Fruit fly (Drosophila melanogaster) whole organism, embryonic: Measurements from ENCODE around the gene CG7304.
A peak's percentile ranks its signal among the peaks of the same experiment; 100 is the strongest.

ENCODE experiments used
- BEAF-32 ChIP-seq: fragments of 200-800 bp; sonication (Bioruptor generic); optimal IDR thresholded peaks from 3 replicates; lab custom pipeline; 2017; ENCODE audit warnings: missing biosample characterization, missing genetic modification characterization, mild to moderate bottlenecking, moderate library complexity, missing genetic modification reagents
- CG10209 ChIP-seq: fragments of 200-800 bp; sonication (Bioruptor generic); optimal IDR thresholded peaks from 3 replicates; lab custom pipeline; 2017; ENCODE audit warnings: missing biosample characterization, mild to moderate bottlenecking, missing genetic modification characterization, missing genetic modification reagents
- CG10267 ChIP-seq: fragments of 200-800 bp; sonication (Bioruptor generic); optimal IDR thresholded peaks from 2 replicates; lab custom pipeline; 2018; ENCODE audit warnings: missing biosample characterization, mild to moderate bottlenecking, missing genetic modification characterization, moderate library complexity
- CG11560 ChIP-seq: fragments of 200-800 bp; sonication (Bioruptor generic); IDR thresholded peaks from 3 replicates; pipeline ENCODE4 v1.3.6; 2022; ENCODE audit warnings: missing biosample characterization, missing genetic modification characterization
- CG12071 ChIP-seq: fragments of 200-800 bp; sonication (Bioruptor generic); optimal IDR thresholded peaks from 3 replicates; lab custom pipeline; 2018; ENCODE audit warnings: missing biosample characterization, mild to moderate bottlenecking, missing genetic modification characterization
- CG14860 ChIP-seq: fragments of 200-800 bp; sonication (Bioruptor generic); IDR thresholded peaks from 3 replicates; pipeline ENCODE4 v1.3.6; 2022; ENCODE audit warnings: missing biosample characterization, missing genetic modification characterization; ENCODE audit not compliant: partially characterized antibody
- CG15073 ChIP-seq: fragments of 200-800 bp; sonication (Bioruptor generic); optimal IDR thresholded peaks from 2 replicates; lab custom pipeline; 2016; ENCODE audit warnings: missing biosample characterization, missing genetic modification characterization
- CG15269 ChIP-seq: fragments of 200-800 bp; sonication (Bioruptor generic); optimal IDR thresholded peaks from 2 replicates; lab custom pipeline; 2018; ENCODE audit warnings: missing biosample characterization, mild to moderate bottlenecking, missing genetic modification characterization, moderate library complexity
- CG15696 ChIP-seq: fragments of 200-800 bp; sonication (Bioruptor generic); optimal IDR thresholded peaks from 2 replicates; lab custom pipeline; 2019; ENCODE audit warnings: missing biosample characterization, mild to moderate bottlenecking, missing genetic modification characterization, moderate library complexity
- CG1603 ChIP-seq: fragments of 200-800 bp; sonication (Bioruptor generic); optimal IDR thresholded peaks from 2 replicates; lab custom pipeline; 2019; ENCODE audit warnings: missing biosample characterization, mild to moderate bottlenecking, missing genetic modification characterization, moderate library complexity
- CG17802 ChIP-seq: fragments of 200-800 bp; sonication (Bioruptor generic); optimal IDR thresholded peaks from 2 replicates; lab custom pipeline; 2018; ENCODE audit warnings: missing biosample characterization, mild to moderate bottlenecking, missing genetic modification characterization, moderate library complexity
- CG3065 ChIP-seq: fragments of 200-800 bp; sonication (Bioruptor generic); optimal IDR thresholded peaks from 2 replicates; lab custom pipeline; 2016; ENCODE audit warnings: missing biosample characterization, missing genetic modification characterization
- CG3838 ChIP-seq: fragments of 200-800 bp; sonication (Bioruptor generic); optimal IDR thresholded peaks from 3 replicates; lab custom pipeline; 2016; ENCODE audit warnings: missing biosample characterization, missing genetic modification characterization
- CG4360 ChIP-seq: fragments of 200-800 bp; sonication (Bioruptor generic); IDR thresholded peaks from 2 replicates; pipeline ENCODE4 v1.3.6; 2022; ENCODE audit warnings: missing biosample characterization, missing genetic modification characterization
- CG6765 ChIP-seq: fragments of 200-800 bp; sonication (Bioruptor generic); optimal IDR thresholded peaks from 3 replicates; lab custom pipeline; 2017; ENCODE audit warnings: missing biosample characterization, mild to moderate bottlenecking, missing genetic modification characterization
- CG6813 ChIP-seq: fragments of 200-800 bp; sonication (Bioruptor generic); optimal IDR thresholded peaks from 2 replicates; lab custom pipeline; 2017; ENCODE audit warnings: missing biosample characterization, missing genetic modification characterization, mild to moderate bottlenecking, moderate library complexity, missing genetic modification reagents
- Fer3 ChIP-seq: fragments of 200-800 bp; sonication (Bioruptor generic); optimal IDR thresholded peaks from 2 replicates; lab custom pipeline; 2018; ENCODE audit warnings: missing biosample characterization, mild to moderate bottlenecking, missing genetic modification characterization, moderate library complexity
- H15 ChIP-seq: fragments of 200-800 bp; sonication (Bioruptor generic); IDR thresholded peaks from 3 replicates; pipeline ENCODE4 v1.3.6; 2022; ENCODE audit warnings: missing biosample characterization, missing genetic modification characterization
- H2.0 ChIP-seq: fragments of 200-800 bp; sonication (Bioruptor generic); IDR thresholded peaks from 2 replicates; pipeline ENCODE4 v1.3.6; 2022; ENCODE audit warnings: missing biosample characterization, missing genetic modification characterization
- HHEX ChIP-seq: fragments of 200-800 bp; sonication (Bioruptor generic); optimal IDR thresholded peaks from 3 replicates; lab custom pipeline; 2017; ENCODE audit warnings: missing biosample characterization, mild to moderate bottlenecking, missing genetic modification characterization, missing genetic modification reagents
- Hr78 ChIP-seq, 2 experiments: fragments of 200-800 bp in 1 of 2; fragments of >200 bp in 1 of 2; sonication (Bioruptor generic) in 1 of 2; optimal IDR thresholded peaks; 2 replicates each; lab custom pipeline; 2017 to 2019; ENCODE audit warnings: missing biosample characterization in 2 of 2, missing genetic modification characterization in 2 of 2, mild to moderate bottlenecking in 1 of 2, moderate library complexity in 1 of 2
- Lhr ChIP-seq: fragments of 200-800 bp; sonication (Bioruptor generic); optimal IDR thresholded peaks from 3 replicates; lab custom pipeline; 2017; ENCODE audit warnings: mild to moderate bottlenecking, missing biosample characterization, missing genetic modification reagents, missing genetic modification characterization
- Mes4 ChIP-seq: fragments of 200-800 bp; sonication (Bioruptor generic); optimal IDR thresholded peaks from 2 replicates; lab custom pipeline; 2016; ENCODE audit warnings: missing biosample characterization, missing genetic modification characterization
- Nf-YC ChIP-seq: fragments of 200-800 bp; optimal IDR thresholded peaks from 3 replicates; lab custom pipeline; 2019; ENCODE audit warnings: missing biosample characterization, mild to moderate bottlenecking, missing genetic modification characterization, moderate library complexity
- Pdp1 ChIP-seq, 2 experiments: fragments of 200-800 bp; sonication (Bioruptor generic); optimal IDR thresholded peaks; 3 replicates each; lab custom pipeline; 2016; ENCODE audit warnings: missing biosample characterization in 2 of 2, missing genetic modification characterization in 2 of 2, mild to moderate bottlenecking in 1 of 2, moderate library complexity in 1 of 2
- Ssrp ChIP-seq: fragments of 200-800 bp; sonication (Bioruptor generic); optimal IDR thresholded peaks from 2 replicates; lab custom pipeline; 2018; ENCODE audit warnings: missing biosample characterization, mild to moderate bottlenecking, missing genetic modification characterization, moderate library complexity
- Vsx1 ChIP-seq: fragments of 200-800 bp; sonication (Bioruptor generic); optimal IDR thresholded peaks from 2 replicates; lab custom pipeline; 2017; ENCODE audit warnings: missing biosample characterization, mild to moderate bottlenecking, missing genetic modification characterization, missing genetic modification reagents
- bcd ChIP-seq: fragments of 200-800 bp; sonication (Bioruptor generic); optimal IDR thresholded peaks from 2 replicates; lab custom pipeline; 2017; ENCODE audit warnings: missing biosample characterization, mild to moderate bottlenecking, missing genetic modification characterization
- br ChIP-seq: fragments of >200 bp; optimal IDR thresholded peaks from 2 replicates; lab custom pipeline; 2017
- dm ChIP-seq: fragments of 200-800 bp; sonication (Bioruptor generic); optimal IDR thresholded peaks from 3 replicates; lab custom pipeline; 2016; ENCODE audit warnings: missing biosample characterization, missing genetic modification characterization
- ewg ChIP-seq: fragments of 200-800 bp; sonication (Bioruptor generic); optimal IDR thresholded peaks from 3 replicates; lab custom pipeline; 2017; ENCODE audit warnings: mild to moderate bottlenecking, missing biosample characterization, missing genetic modification reagents, missing genetic modification characterization
- fd64A ChIP-seq: fragments of 200-800 bp; sonication (Bioruptor generic); optimal IDR thresholded peaks from 3 replicates; lab custom pipeline; 2018; ENCODE audit warnings: missing biosample characterization, mild to moderate bottlenecking, missing genetic modification characterization
- gcm ChIP-seq: fragments of 200-800 bp; sonication (Bioruptor generic); optimal IDR thresholded peaks from 2 replicates; lab custom pipeline; 2019; ENCODE audit warnings: missing biosample characterization, mild to moderate bottlenecking, missing genetic modification characterization, moderate library complexity
- gt ChIP-seq: fragments of 200-800 bp; sonication (Bioruptor generic); IDR thresholded peaks from 2 replicates; pipeline ENCODE4 v1.3.6; 2022; ENCODE audit warnings: missing biosample characterization, missing genetic modification characterization
- hth ChIP-seq: fragments of >200 bp; optimal IDR thresholded peaks from 2 replicates; lab custom pipeline; 2017; ENCODE audit warnings: inconsistent platforms
- insv ChIP-seq, 2 experiments: fragments of 200-800 bp; sonication (Bioruptor generic); optimal IDR thresholded peaks; 3 replicates each; lab custom pipeline; 2016 to 2018; ENCODE audit warnings: missing biosample characterization in 2 of 2, missing genetic modification characterization in 2 of 2
- kah ChIP-seq: fragments of 200-800 bp; sonication (Bioruptor generic); optimal IDR thresholded peaks from 2 replicates; lab custom pipeline; 2018; ENCODE audit warnings: missing biosample characterization, mild to moderate bottlenecking, missing genetic modification characterization
- lab ChIP-seq: fragments of 200-800 bp; sonication (Bioruptor generic); optimal IDR thresholded peaks from 3 replicates; lab custom pipeline; 2017; ENCODE audit warnings: missing biosample characterization, missing genetic modification characterization, mild to moderate bottlenecking, moderate library complexity, missing genetic modification reagents
- nerfin-1 ChIP-seq: fragments of 200-800 bp; sonication (Bioruptor generic); optimal IDR thresholded peaks from 3 replicates; lab custom pipeline; 2019; ENCODE audit warnings: missing biosample characterization, mild to moderate bottlenecking, missing genetic modification characterization, moderate library complexity
- ranshi ChIP-seq: fragments of 200-800 bp; sonication (Bioruptor generic); IDR thresholded peaks from 2 replicates; pipeline ENCODE4 v1.3.6; 2022; ENCODE audit warnings: missing biosample characterization, missing genetic modification characterization
- salm ChIP-seq: fragments of 200-800 bp; sonication (Bioruptor generic); optimal IDR thresholded peaks from 2 replicates; lab custom pipeline; 2018; ENCODE audit warnings: missing biosample characterization, mild to moderate bottlenecking, missing genetic modification characterization
- sim ChIP-seq: fragments of 200-800 bp; sonication (Bioruptor generic); IDR thresholded peaks from 2 replicates; pipeline ENCODE4 v1.3.6; 2022; ENCODE audit warnings: missing biosample characterization, missing genetic modification characterization
- sisA ChIP-seq: fragments of 200-800 bp; sonication (Bioruptor generic); IDR thresholded peaks from 2 replicates; pipeline ENCODE4 v1.3.6; 2022; ENCODE audit warnings: missing biosample characterization, missing genetic modification characterization
- stwl ChIP-seq: fragments of 200-800 bp; sonication (Bioruptor generic); optimal IDR thresholded peaks from 3 replicates; lab custom pipeline; 2018; ENCODE audit warnings: missing biosample characterization, mild to moderate bottlenecking, missing genetic modification characterization, moderate library complexity
- trem ChIP-seq: fragments of 200-800 bp; optimal IDR thresholded peaks from 3 replicates; lab custom pipeline; 2019; ENCODE audit warnings: missing biosample characterization, mild to moderate bottlenecking, missing genetic modification characterization, moderate library complexity
- tup ChIP-seq: fragments of 200-800 bp; sonication (Bioruptor generic); optimal IDR thresholded peaks from 2 replicates; lab custom pipeline; 2016; ENCODE audit warnings: missing biosample characterization, mild to moderate bottlenecking, missing genetic modification characterization, moderate library complexity
- tx ChIP-seq: fragments of 200-800 bp; sonication (Bioruptor generic); optimal IDR thresholded peaks from 2 replicates; lab custom pipeline; 2016; ENCODE audit warnings: missing biosample characterization, missing genetic modification characterization
- z ChIP-seq: fragments of 200-800 bp; sonication (Bioruptor generic); IDR thresholded peaks from 3 replicates; pipeline ENCODE4 v1.3.6; 2022; ENCODE audit warnings: missing biosample characterization, missing genetic modification characterization

CG7304 gene

DNA sequence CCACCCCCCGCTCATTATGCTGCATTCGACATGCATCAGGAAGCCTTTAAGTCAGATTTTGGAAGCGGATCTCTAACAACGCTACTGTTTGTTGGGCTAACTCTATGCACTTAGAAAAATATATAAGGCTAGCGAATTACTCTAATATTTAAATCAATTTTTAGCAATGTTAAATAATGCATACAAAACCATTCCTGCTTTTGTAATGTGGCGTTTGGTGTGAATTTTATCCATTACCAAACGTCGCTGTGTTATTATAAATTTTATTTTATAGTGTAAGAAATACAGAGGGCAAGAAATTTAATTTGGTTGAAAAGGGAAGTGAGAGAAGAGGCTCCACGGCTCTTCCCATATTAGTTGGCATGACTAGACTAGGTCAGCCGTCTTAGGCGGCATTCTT is 6.7 kb upstream of the CG7304 start (continued):
- TF ChIP-seq salm = no peak

DNA sequence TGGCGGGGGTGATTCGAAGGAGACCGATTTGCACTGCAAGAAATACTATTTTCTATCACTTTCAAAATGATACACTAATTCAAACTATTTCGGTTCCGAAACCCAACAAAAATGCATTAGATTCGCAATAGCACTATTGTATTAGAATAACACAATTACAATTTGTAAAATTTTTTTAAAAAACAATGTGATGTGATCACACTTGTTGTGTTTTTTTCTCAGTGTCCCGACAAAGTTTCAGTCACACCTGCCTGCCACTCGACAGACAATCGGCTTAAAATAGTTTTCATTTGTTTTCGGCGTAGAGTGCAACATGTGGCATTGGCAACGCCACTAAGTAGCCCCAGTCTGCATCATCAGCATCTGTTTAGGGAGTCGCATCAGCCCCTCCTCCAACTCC is 4.4 kb upstream of the CG7304 start:
- TF ChIP-seq CG14860 (GFP tag; lab: Robert Waterston, UW) (no peak), CG15073 (GFP tag; lab: Kevin White, UChicago) (peak; percentile 31), sisA (GFP tag; lab: Robert Waterston, UW) (peak; percentile 64), Pdp1 (GFP tag; optimal IDR thresholded peaks at IDR 0.05; lab: Kevin White, UChicago) (peak; percentile 59 to 71), Vsx1 (GFP tag; lab: Kevin White, UChicago) (no peak), dm (GFP tag; lab: Kevin White, UChicago) (no peak), CG3838 (GFP tag; lab: Kevin White, UChicago) (no peak), CG15696 (peak; percentile 91), CG17802 (peak; percentile 52), lab (GFP tag; lab: Kevin White, UChicago) (peak; percentile 7), hth (lab: Kevin White, UChicago) (no peak), HHEX (peak; percentile 12), CG1603 (tag; lab: Kevin White, UChicago) (peak; percentile 92), Mes4 (GFP tag; lab: Kevin White, UChicago) (peak; percentile 53), gt (GFP tag; lab: Robert Waterston, UW) (peak; percentile 13; the same call in 1 of the 2 replicates), bcd (GFP tag; lab: Kevin White, UChicago) (peak; percentile 55), sim (GFP tag; lab: Robert Waterston, UW) (peak; percentile 59), Hr78 (GFP tag; optimal IDR thresholded peaks at IDR 0.05; lab: Kevin White, UChicago) (no peak), CG10209 (peak; percentile 65), CG11560 (tag; lab: Robert Waterston, UW) (no peak), stwl (tag; lab: Kevin White, UChicago) (peak; percentile 44), trem (tag; lab: Kevin White, UChicago) (peak; percentile 86), ewg (GFP tag; lab: Kevin White, UChicago) (peak; percentile 27), CG12071 (GFP tag; lab: Kevin White, UChicago) (no peak), CG6765 (no peak), H15 (peak; percentile 54; the same call in 1 of the 3 replicates), nerfin-1 (tag; lab: Kevin White, UChicago) (peak; percentile 66), BEAF-32 (GFP tag; lab: Kevin White, UChicago) (no peak), Lhr (peak; percentile 45), H2.0 (GFP tag; lab: Robert Waterston, UW) (peak; percentile 30; the same call in 1 of the 2 replicates), CG3065 (peak; percentile 8), Ssrp (tag; lab: Kevin White, UChicago) (peak; percentile 78), kah (GFP tag; lab: Kevin White, UChicago) (peak; percentile 91), tup (GFP tag; lab: Kevin White, UChicago) (peak; percentile 53), CG4360 (GFP tag; lab: Robert Waterston, UW) (0 out of 2 replicates have a peak, but pooled peaks have one; percentile 39), gcm (peak; percentile 65), insv (GFP tag; optimal IDR thresholded peaks at IDR 0.05; lab: Kevin White, UChicago) (no peak), fd64A (GFP tag; lab: Kevin White, UChicago) (peak; percentile 56), br (lab: Kevin White, UChicago) (no peak), Fer3 (tag; lab: Kevin White, UChicago) (peak; percentile 4), tx (GFP tag; lab: Kevin White, UChicago) (peak; percentile 9), CG6813 (GFP tag; lab: Kevin White, UChicago) (peak; percentile 49), Nf-YC (no peak), ranshi (GFP tag; lab: Robert Waterston, UW) (peak; percentile 12; the same call in 1 of the 2 replicates), CG10267 (tag; lab: Kevin White, UChicago) (peak; percentile 81), CG15269 (tag; lab: Kevin White, UChicago) (peak; percentile 5), z (GFP tag; lab: Robert Waterston, UW) (0 out of 3 replicates have a peak, but pooled peaks have one; percentile 25)
